Fruit fly (Drosophila melanogaster): ENCODE data around the gene CG9114.

dm6 chrX:15335845-15336453 is 3.0 kb upstream of the CG9114 start:
- TF ChIP-seq cic (GFP tag; optimal IDR thresholded peaks at IDR 0.05) (peak; percentile 87), CG14711 (tag; optimal IDR thresholded peaks at IDR 0.05) (peak; percentile 71), Crg-1 (GFP tag; optimal IDR thresholded peaks at IDR 0.05) (no peak), kay (GFP tag; ENCODE audit: borderline replicate concordance) (no peak), Clk (GFP tag; optimal IDR thresholded peaks at IDR 0.05) (no peak), cnc (optimal IDR thresholded peaks at IDR 0.05) (peak; percentile 36 to 79), CG5204 (GFP tag; optimal IDR thresholded peaks at IDR 0.05) (no peak), tj (GFP tag; optimal IDR thresholded peaks at IDR 0.05) (peak; percentile 56), pad (GFP tag; optimal IDR thresholded peaks at IDR 0.05) (peak; percentile 48), Hr96 (GFP tag; optimal IDR thresholded peaks at IDR 0.05) (peak; percentile 43), CG12768 (GFP tag; optimal IDR thresholded peaks at IDR 0.05) (peak; percentile 43), ovo (GFP tag; optimal IDR thresholded peaks at IDR 0.05) (no peak), CG33017 (tag; optimal IDR thresholded peaks at IDR 0.05) (peak; percentile 61)
